Worm (Caenorhabditis elegans) whole organism, dauer: ENCODE results near the gene arrd-24.

Source experiments
- unc-62 ChIP-seq: sonication (generic microtip); optimal IDR thresholded peaks from 2 replicates; lab custom pipeline; 2017; ENCODE audit warnings: missing biosample characterization, missing genetic modification reagents, missing genetic modification characterization

The arrd-24 gene

DNA sequence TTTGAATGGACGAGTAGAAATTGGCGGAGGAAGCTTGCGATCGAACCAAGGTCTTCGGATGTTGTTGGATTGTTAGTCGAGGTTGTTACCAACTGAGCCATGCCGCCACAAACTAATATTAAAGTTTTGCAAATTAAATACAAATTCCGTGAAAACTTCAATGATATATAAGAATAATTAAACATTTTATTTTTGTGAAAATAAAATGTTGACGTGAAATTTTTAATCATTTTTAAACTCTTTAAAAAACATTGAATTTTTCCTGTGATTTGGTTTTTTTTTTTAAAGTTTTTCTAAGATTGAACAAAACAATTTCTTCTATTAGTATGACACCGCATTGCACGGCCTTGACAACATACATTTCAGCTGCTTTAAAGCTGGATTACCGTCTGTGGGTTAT is 10.4 kb upstream of the arrd-24 start, which contains the start of gene C31E10.11:
Gene C31E10.11 (minus strand): TSS at position 101 of the 400 bp plus-strand sequence.
- TF ChIP-seq unc-62 (GFP tag; lab: Kevin White, UChicago), result no peak

ce11 chrX:13986307-13986706 is 6.0 kb upstream of the arrd-24 start, which contains the start of gene irld-24:
Gene irld-24, plus strand, starts transcription at chrX:13986607.
- no peak for TF ChIP-seq unc-62 (GFP tag; lab: Kevin White, UChicago)

- TF ChIP-seq unc-62 (GFP tag; lab: Kevin White, UChicago), result no peak
Measured at ce11 chrX:13977439-13978118, 2.7 kb downstream of the arrd-24 start, which contains the start of gene F48F7.6. Gene F48F7.6, plus strand, starts transcription at chrX:13977829.

ce11 chrX:13975314-13975713 is 5.0 kb downstream of the arrd-24 start, which contains the start of gene F48F7.5:
Gene F48F7.5, plus strand, starts transcription at chrX:13975653.
- no peak for TF ChIP-seq unc-62 (GFP tag; lab: Kevin White, UChicago)

ce11 chrX:13974448-13975071 is 5.8 kb downstream of the arrd-24 start:
- TF ChIP-seq unc-62 (GFP tag; lab: Kevin White, UChicago), result no peak

ce11 chrX:13973769-13974168 is 6.5 kb downstream of the arrd-24 start:
- no peak for TF ChIP-seq unc-62 (GFP tag; lab: Kevin White, UChicago)

DNA sequence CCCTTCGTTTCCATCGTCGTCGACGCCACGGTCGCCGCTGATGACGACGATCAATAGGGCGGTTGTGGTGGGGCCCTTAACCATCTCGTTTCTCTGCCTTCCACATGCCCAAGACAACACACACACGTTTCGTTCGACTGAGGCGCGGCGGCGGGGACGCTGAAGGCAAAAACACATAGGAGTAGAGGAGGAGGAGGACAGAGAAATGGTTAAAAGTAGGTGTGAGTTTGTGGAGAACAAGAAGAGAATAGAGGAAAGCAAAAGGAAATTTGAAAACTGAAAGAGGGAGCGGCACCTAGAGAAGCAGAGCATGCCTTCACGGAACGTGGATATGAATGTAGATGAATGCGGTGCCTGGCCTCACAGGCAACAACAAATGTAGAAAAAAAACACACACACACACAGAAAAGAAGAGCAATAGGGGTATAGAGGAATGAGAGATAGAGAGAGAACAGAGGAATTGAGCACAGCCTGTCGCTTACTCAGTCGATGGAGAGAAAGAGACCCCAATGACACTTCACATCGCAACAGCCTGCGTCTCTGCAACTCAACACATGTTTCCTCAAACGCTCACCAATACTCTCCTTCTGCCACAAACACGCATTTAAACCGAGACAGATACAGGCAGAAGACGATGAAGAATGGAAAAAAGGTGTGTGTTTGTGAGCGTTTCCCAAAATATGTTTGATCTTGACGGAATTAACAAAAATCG is 10.9 kb downstream of the arrd-24 start:
- TF ChIP-seq unc-62 (GFP tag; lab: Kevin White, UChicago), result no peak

ce11 chrX:13968292-13968691 is 12.0 kb downstream of the arrd-24 start, which contains the start of gene pqn-39:
Gene pqn-39, minus strand, starts transcription at chrX:13968676.
- TF ChIP-seq unc-62 (GFP tag; lab: Kevin White, UChicago), result no peak

DNA sequence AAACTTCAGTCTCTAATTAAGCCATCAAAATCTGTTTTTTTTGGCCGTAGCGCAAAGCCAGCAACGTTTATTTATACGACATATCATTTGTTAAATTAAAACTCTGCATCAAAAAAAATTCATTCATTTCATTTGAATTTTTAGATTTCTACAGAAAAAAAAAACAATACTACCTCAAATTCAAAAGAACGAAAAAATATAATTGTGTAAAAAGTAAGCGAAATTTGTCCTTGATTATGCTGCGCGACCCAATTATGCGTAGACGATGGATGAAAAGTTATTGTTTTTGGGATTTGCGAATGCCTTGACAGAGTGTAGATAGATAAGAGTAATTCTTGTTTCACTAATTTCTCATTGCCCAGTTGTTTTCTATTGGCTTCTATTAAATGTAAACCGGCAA is 17.1 kb downstream of the arrd-24 start, which contains the start of gene F48F7.3:
Gene F48F7.3 (plus strand): TSS at position 301 of the 400 bp plus-strand sequence.
- no peak for TF ChIP-seq unc-62 (GFP tag; lab: Kevin White, UChicago)

ce11 chrX:13959849-13960248 is 20.5 kb downstream of the arrd-24 start, which contains the start of gene syx-2:
Gene syx-2, plus strand, starts transcription at chrX:13960149.
- no peak for TF ChIP-seq unc-62 (GFP tag; lab: Kevin White, UChicago)

- no peak for TF ChIP-seq unc-62 (GFP tag; lab: Kevin White, UChicago)
Measured at ce11 chrX:13959383-13959782, 20.9 kb downstream of the arrd-24 start.

DNA sequence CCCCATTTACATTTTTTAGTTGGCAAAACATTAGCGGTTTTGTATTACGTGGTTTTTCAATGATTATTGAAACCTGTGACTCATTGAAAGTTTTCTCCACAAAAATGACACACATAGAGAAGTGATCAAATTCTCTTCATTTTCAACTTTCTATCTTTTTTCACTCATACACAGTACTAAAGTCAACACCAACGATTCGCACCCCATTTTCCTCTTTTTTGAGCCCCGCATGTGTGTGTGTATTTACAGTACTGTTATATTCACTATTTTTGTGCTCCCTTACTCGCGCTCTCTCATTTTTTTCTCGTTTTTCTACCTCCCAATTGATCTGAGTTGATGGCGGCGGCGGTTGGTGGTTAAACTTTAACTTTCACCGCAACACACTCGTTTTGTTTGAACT is 21.9 kb downstream of the arrd-24 start:
- no peak for TF ChIP-seq unc-62 (GFP tag; lab: Kevin White, UChicago)

- no peak for TF ChIP-seq unc-62 (GFP tag; lab: Kevin White, UChicago)
Measured at ce11 chrX:13952347-13952746, 28.0 kb downstream of the arrd-24 start.

DNA sequence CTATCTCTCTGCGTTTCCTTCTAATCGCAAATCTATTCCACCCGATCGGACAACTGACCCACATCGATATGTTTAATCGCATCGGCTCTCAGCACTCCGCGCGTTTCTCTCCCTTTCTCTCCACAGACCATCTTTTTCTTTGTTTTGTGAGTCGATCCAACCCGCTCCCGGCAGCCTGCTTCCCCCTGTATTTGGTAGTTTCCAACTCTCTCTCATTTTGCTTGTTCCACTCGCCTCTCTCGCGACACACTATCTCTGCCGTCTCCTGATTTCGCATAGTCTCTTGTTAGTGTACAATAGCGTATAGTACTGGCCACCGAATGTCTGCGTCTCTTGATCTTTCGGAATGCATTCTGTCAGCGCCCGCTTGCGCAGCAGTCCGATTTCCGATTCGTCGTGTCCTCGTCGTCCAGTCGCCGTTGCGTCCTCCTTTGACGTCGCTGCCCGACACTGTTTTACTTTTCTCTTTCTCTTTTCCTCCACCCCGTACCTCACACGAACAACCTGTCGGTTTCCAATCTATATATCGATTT is 29.6 kb downstream of the arrd-24 start:
- TF ChIP-seq unc-62 (GFP tag; lab: Kevin White, UChicago), result no peak

- no peak for TF ChIP-seq unc-62 (GFP tag; lab: Kevin White, UChicago)
Measured at ce11 chrX:13948810-13949209, 31.5 kb downstream of the arrd-24 start, which contains the start of gene alg-1. Gene alg-1, plus strand, starts transcription at chrX:13949110.
